Worm (Caenorhabditis elegans) whole organism, mixed stage, embryonic: Measurements from ENCODE around the gene apc-17.

ENCODE experiments used
- bed-3 ChIP-seq: fragments of 200-800 bp; sonication (Bioruptor generic); optimal IDR thresholded peaks from 3 replicates; lab custom pipeline; 2018; ENCODE audit warnings: mild to moderate bottlenecking, missing genetic modification characterization, moderate library complexity, missing compliant biosample characterization
- ceh-83 ChIP-seq: fragments of 200-800 bp; sonication (Bioruptor generic); optimal IDR thresholded peaks from 2 replicates; lab custom pipeline; 2018; ENCODE audit warnings: mild to moderate bottlenecking, missing genetic modification characterization, missing compliant biosample characterization
- elt-1 ChIP-seq: sonication (generic microtip); optimal IDR thresholded peaks from 2 replicates; lab custom pipeline; 2017; ENCODE audit warnings: missing genetic modification characterization, mild to moderate bottlenecking, missing compliant biosample characterization, antibody characterized with exemption, moderate library complexity, borderline replicate concordance; ENCODE audit not compliant: insufficient read depth
- lin-13 ChIP-seq: fragments of 150-350 bp; optimal IDR thresholded peaks from 2 replicates; lab custom pipeline; 2014; ENCODE audit warnings: missing biosample characterization, missing genetic modification characterization
- mep-1 ChIP-seq: fragments of 150-350 bp; optimal IDR thresholded peaks from 2 replicates; lab custom pipeline; 2017; ENCODE audit warnings: missing biosample characterization, missing genetic modification reagents, missing genetic modification characterization, inconsistent platforms
- nhr-237 ChIP-seq: fragments of 150-350 bp; optimal IDR thresholded peaks from 2 replicates; lab custom pipeline; 2014; ENCODE audit warnings: missing biosample characterization, missing genetic modification characterization
- nhr-28 ChIP-seq: fragments of 150-350 bp; optimal IDR thresholded peaks from 2 replicates; lab custom pipeline; 2014; ENCODE audit warnings: missing biosample characterization, missing genetic modification characterization
- pha-4 ChIP-seq: fragments of 150-350 bp; optimal IDR thresholded peaks from 2 replicates; lab custom pipeline; 2018; ENCODE audit warnings: missing biosample characterization, missing genetic modification reagents, missing genetic modification characterization
- sptf-1 ChIP-seq: sonication (generic microtip); optimal IDR thresholded peaks from 2 replicates; lab custom pipeline; 2017; ENCODE audit warnings: mild to moderate bottlenecking, missing genetic modification characterization, moderate library complexity, missing compliant biosample characterization
- unc-120 ChIP-seq: sonication (generic microtip); optimal IDR thresholded peaks from 2 replicates; lab custom pipeline; 2017; ENCODE audit warnings: missing genetic modification characterization, missing compliant biosample characterization; ENCODE audit not compliant: poor library complexity, severe bottlenecking
- ztf-11 ChIP-seq: fragments of 150-350 bp; optimal IDR thresholded peaks from 2 replicates; lab custom pipeline; 2014; ENCODE audit warnings: missing biosample characterization, missing genetic modification characterization

ce11 chrII:11103052-11103451 lies 4.9 kb upstream of the apc-17 start:
- TF ChIP-seq lin-13 (tag; lab: Kevin White, UChicago) (no peak), unc-120 (peak; percentile 67), ceh-83 (GFP tag; lab: Kevin White, UChicago) (no peak), mep-1 (peak; percentile 71), elt-1 (tag; lab: Kevin White, UChicago) (no peak), sptf-1 (tag; lab: Kevin White, UChicago) (no peak), pha-4 (peak; percentile 25), ztf-11 (tag; lab: Kevin White, UChicago) (no peak), nhr-28 (tag; lab: Kevin White, UChicago) (no peak), bed-3 (GFP tag; lab: Kevin White, UChicago) (no peak), nhr-237 (tag; lab: Kevin White, UChicago) (peak; percentile 26)
